Fruit fly (Drosophila melanogaster) whole organism, pupa: ENCODE measurements around the gene CG46465.
A peak's percentile ranks its signal among the peaks of the same experiment; 100 is the strongest.

Experiments
- CG13204 ChIP-seq: fragments of 200-800 bp; sonication (Bioruptor generic); optimal IDR thresholded peaks from 2 replicates; lab custom pipeline; 2018; ENCODE audit warnings: missing biosample characterization, mild to moderate bottlenecking, missing genetic modification characterization, moderate library complexity
- CG14655 ChIP-seq: fragments of 200-800 bp; sonication (Bioruptor generic); optimal IDR thresholded peaks from 3 replicates; lab custom pipeline; 2017; ENCODE audit warnings: mild to moderate bottlenecking, missing biosample characterization, missing genetic modification reagents, missing genetic modification characterization
- CG15710 ChIP-seq: fragments of 200-800 bp; sonication (Bioruptor generic); optimal IDR thresholded peaks from 2 replicates; lab custom pipeline; 2018; ENCODE audit warnings: missing biosample characterization, mild to moderate bottlenecking, missing genetic modification characterization, moderate library complexity
- CG17806 ChIP-seq: fragments of 200-800 bp; sonication (Bioruptor generic); optimal IDR thresholded peaks from 2 replicates; lab custom pipeline; 2018; ENCODE audit warnings: missing biosample characterization, mild to moderate bottlenecking, missing genetic modification characterization, moderate library complexity
- CG34367 ChIP-seq: fragments of 200-800 bp; sonication (Bioruptor generic); optimal IDR thresholded peaks from 2 replicates; lab custom pipeline; 2018; ENCODE audit warnings: missing biosample characterization, mild to moderate bottlenecking, missing genetic modification characterization
- CG8159 ChIP-seq: fragments of 200-800 bp; sonication (Bioruptor generic); optimal IDR thresholded peaks from 3 replicates; lab custom pipeline; 2018; ENCODE audit warnings: missing biosample characterization, mild to moderate bottlenecking, missing genetic modification characterization, moderate library complexity
- CG8301 ChIP-seq: fragments of 200-800 bp; sonication (Bioruptor generic); optimal IDR thresholded peaks from 2 replicates; lab custom pipeline; 2018; ENCODE audit warnings: missing biosample characterization, mild to moderate bottlenecking, missing genetic modification characterization
- D1 ChIP-seq: fragments of 200-800 bp; sonication (Bioruptor generic); optimal IDR thresholded peaks from 2 replicates; lab custom pipeline; 2018; ENCODE audit warnings: missing biosample characterization, mild to moderate bottlenecking, missing genetic modification characterization, moderate library complexity
- EcR ChIP-seq: fragments of 200-800 bp; sonication (Bioruptor generic); optimal IDR thresholded peaks from 3 replicates; lab custom pipeline; 2019; ENCODE audit warnings: missing biosample characterization, missing genetic modification characterization, mild to moderate bottlenecking, moderate library complexity, missing genetic modification reagents
- Pif1A ChIP-seq: fragments of 200-800 bp; sonication (Bioruptor generic); optimal IDR thresholded peaks from 3 replicates; lab custom pipeline; 2016; ENCODE audit warnings: missing biosample characterization, missing genetic modification characterization
- Pif1B ChIP-seq: fragments of 200-800 bp; sonication (Bioruptor generic); optimal IDR thresholded peaks from 3 replicates; lab custom pipeline; 2016; ENCODE audit warnings: missing biosample characterization, missing genetic modification characterization
- Snoo ChIP-seq: fragments of 200-800 bp; sonication (Bioruptor generic); optimal IDR thresholded peaks from 3 replicates; lab custom pipeline; 2017; ENCODE audit warnings: missing biosample characterization, mild to moderate bottlenecking, missing genetic modification characterization, inconsistent platforms
- rn ChIP-seq: fragments of 200-800 bp; sonication (Bioruptor generic); IDR thresholded peaks from 2 replicates; pipeline ENCODE4 v1.3.6; 2022; ENCODE audit warnings: missing biosample characterization, missing genetic modification characterization

DNA sequence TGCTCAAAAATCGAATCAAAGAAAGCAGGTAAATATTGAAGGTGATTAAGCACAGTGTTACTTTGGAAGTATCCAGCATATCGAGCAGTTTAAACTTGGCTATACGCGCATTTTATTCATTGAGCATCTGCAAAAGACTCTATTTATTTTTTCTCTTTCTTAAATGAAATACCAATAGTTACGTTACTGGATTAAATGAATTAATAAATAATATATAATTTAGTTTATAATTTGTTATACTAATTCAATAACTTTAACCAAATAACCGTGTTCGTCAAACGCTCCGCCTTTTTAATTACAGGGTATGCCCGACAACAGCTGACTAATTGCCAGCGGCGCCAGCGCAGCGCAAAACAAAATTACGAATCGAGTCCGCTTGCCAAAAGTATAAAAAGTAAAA, 25.5 kb upstream of the CG46465 start:
- TF ChIP-seq Pif1A (GFP tag; lab: Kevin White, UChicago) (no peak), Pif1B (GFP tag; lab: Kevin White, UChicago) (no peak), CG8159 (tag; lab: Kevin White, UChicago) (no peak), CG15710 (tag; lab: Kevin White, UChicago) (no peak), Snoo (tag; lab: Kevin White, UChicago) (no peak), CG14655 (GFP tag; lab: Kevin White, UChicago) (no peak), CG8301 (tag; lab: Kevin White, UChicago) (no peak), D1 (tag; lab: Kevin White, UChicago) (no peak), rn (no peak), CG17806 (tag; lab: Kevin White, UChicago) (peak; percentile 0), CG13204 (no peak), CG34367 (tag; lab: Kevin White, UChicago) (no peak), EcR (GFP tag; lab: Kevin White, UChicago) (no peak)
